Worm (Caenorhabditis elegans) whole organism, young adult: ENCODE results near the gene T24A6.1.
"Not testable (repeated sequence)": the region's sequence is repeated elsewhere in the genome, so short reads cannot be mapped to it uniquely, and the experiment has no call there.

Experiments
- B0019.2 ChIP-seq: fragments of 200-800 bp; sonication (Bioruptor generic); conservative IDR thresholded peaks from 2 replicates; pipeline ENCODE4 v1.3.6; 2022; ENCODE audit warnings: missing genetic modification reagents, missing genetic modification characterization, missing compliant biosample characterization
- F33H1.4 ChIP-seq: fragments of 200-800 bp; sonication (Bioruptor generic); IDR thresholded peaks from 2 replicates; pipeline ENCODE4 v1.3.6; 2022; ENCODE audit warnings: missing genetic modification reagents, missing genetic modification characterization, missing compliant biosample characterization
- bed-1 ChIP-seq: fragments of 200-800 bp; sonication (Bioruptor generic); IDR thresholded peaks from 2 replicates; pipeline ENCODE4 v1.3.6; 2022; ENCODE audit warnings: missing genetic modification reagents, missing genetic modification characterization, missing compliant biosample characterization

DNA sequence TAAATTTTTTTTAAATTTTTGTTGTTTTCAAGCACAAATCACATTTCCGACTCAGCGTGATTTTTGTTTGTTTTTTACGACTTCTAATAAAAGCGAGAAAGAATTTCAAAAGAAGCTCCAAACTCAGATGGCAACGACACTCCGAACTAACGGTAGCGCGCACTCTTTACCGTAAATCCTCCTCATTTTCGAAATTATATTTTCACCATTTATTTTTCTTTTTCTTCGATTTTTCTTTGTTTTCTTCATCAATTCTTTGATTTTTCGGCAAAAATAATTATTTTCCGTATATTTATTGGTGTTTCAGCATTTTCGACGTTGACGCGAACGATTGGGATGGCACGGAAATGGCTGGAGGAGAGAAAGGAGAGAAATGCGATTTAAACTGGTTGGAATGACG lies at the start of gene T24A6.1:
- not testable (repeated sequence) for TF ChIP-seq B0019.2, F33H1.4, bed-1 (GFP tag; lab: Robert Waterston, UW)
